Fruit fly (Drosophila melanogaster): ENCODE measurements around the gene fwd.

dm6 chr3L:321495-321894 lies 1.8 kb upstream of the fwd start:
- TF ChIP-seq tj (GFP tag; optimal IDR thresholded peaks at IDR 0.05): no peak
- TF ChIP-seq Clk (GFP tag; optimal IDR thresholded peaks at IDR 0.05): no peak
- no peak for TF ChIP-seq CG1620 (GFP tag; optimal IDR thresholded peaks at IDR 0.05)
- no peak for TF ChIP-seq bab1 (GFP tag; optimal IDR thresholded peaks at IDR 0.05)
- TF ChIP-seq cic (GFP tag; optimal IDR thresholded peaks at IDR 0.05): no peak
- no peak for TF ChIP-seq CG33017 (tag; optimal IDR thresholded peaks at IDR 0.05)
- no peak for TF ChIP-seq kay (GFP tag; ENCODE audit: borderline replicate concordance)
- TF ChIP-seq CG7045 (GFP tag; optimal IDR thresholded peaks at IDR 0.05): no peak
- TF ChIP-seq CG12768 (GFP tag; optimal IDR thresholded peaks at IDR 0.05): no peak
- TF ChIP-seq ovo (GFP tag; optimal IDR thresholded peaks at IDR 0.05): no peak

All from whole organism, adult.